Fruit fly (Drosophila melanogaster): ENCODE measurements around the gene Gr10b.
A peak's percentile ranks its signal among the peaks of the same experiment; 100 is the strongest.

Gr10b gene

dm6 chrX:11454189-11454882 is 41.3 kb upstream of the Gr10b start, which contains the start of the genes Evi5 and HP5 (continued):
- TF ChIP-seq Rx (GFP tag; IDR thresholded peaks at IDR 0.05), result peak; percentile 41
- TF ChIP-seq ac (GFP tag; optimal IDR thresholded peaks at IDR 0.05), result no peak
- no peak for TF ChIP-seq bowl (GFP tag; IDR thresholded peaks at IDR 0.05)
- peak; percentile 54; the same call in 1 of the 3 replicates for TF ChIP-seq CG6175 (GFP tag; IDR thresholded peaks at IDR 0.05)
- peak; percentile 64 for TF ChIP-seq tgo (GFP tag; IDR thresholded peaks at IDR 0.05)
- no peak for TF ChIP-seq Hr78 (GFP tag; optimal IDR thresholded peaks at IDR 0.05)
- TF ChIP-seq CG18599 (GFP tag; optimal IDR thresholded peaks at IDR 0.05), result no peak
- TF ChIP-seq CG9609 (GFP tag; optimal IDR thresholded peaks at IDR 0.05), result peak; percentile 32
- no peak for TF ChIP-seq D19B (GFP tag; optimal IDR thresholded peaks at IDR 0.05)
- peak; percentile 44 for TF ChIP-seq bcd (GFP tag; optimal IDR thresholded peaks at IDR 0.05)
- TF ChIP-seq grau (tag; optimal IDR thresholded peaks at IDR 0.05), result peak; percentile 56
- no peak for TF ChIP-seq Mes4 (GFP tag; optimal IDR thresholded peaks at IDR 0.05)
- TF ChIP-seq ham (GFP tag; IDR thresholded peaks at IDR 0.05), result no peak
- TF ChIP-seq eyg (GFP tag; optimal IDR thresholded peaks at IDR 0.05), result peak; percentile 6
- TF ChIP-seq Lhr (GFP tag; optimal IDR thresholded peaks at IDR 0.05), result peak; percentile 40
- peak; percentile 24; the same call in 1 of the 2 replicates for TF ChIP-seq GATAe (GFP tag; conservative IDR thresholded peaks at IDR 0.05)
- TF ChIP-seq sna (GFP tag; IDR thresholded peaks at IDR 0.05; ENCODE audit: partially characterized antibody), result no peak
- TF ChIP-seq Dek (tag; optimal IDR thresholded peaks at IDR 0.05), result peak; percentile 18
- TF ChIP-seq CG8388 (GFP tag; optimal IDR thresholded peaks at IDR 0.05), result no peak
- TF ChIP-seq CG7271 (tag; optimal IDR thresholded peaks at IDR 0.05), result no peak
- no peak for TF ChIP-seq zen2 (GFP tag; IDR thresholded peaks at IDR 0.05; ENCODE audit: partially characterized antibody)
- no peak for TF ChIP-seq repo (GFP tag; optimal IDR thresholded peaks at IDR 0.05)
- TF ChIP-seq CG16813 (GFP tag; IDR thresholded peaks at IDR 0.05; ENCODE audit: partially characterized antibody), result peak; percentile 56; the same call in 2 of the 3 replicates
- no peak for TF ChIP-seq CG6683 (GFP tag; optimal IDR thresholded peaks at IDR 0.05)
- TF ChIP-seq CG2120 (GFP tag; optimal IDR thresholded peaks at IDR 0.05), result peak; percentile 66
- no peak for TF ChIP-seq CG3163 (GFP tag; optimal IDR thresholded peaks at IDR 0.05)
- TF ChIP-seq odd (GFP tag; optimal IDR thresholded peaks at IDR 0.05), result no peak
- TF ChIP-seq al (GFP tag; IDR thresholded peaks at IDR 0.05), result peak; percentile 57
- peak; percentile 73 for TF ChIP-seq sisA (GFP tag; IDR thresholded peaks at IDR 0.05)
- no peak for TF ChIP-seq peb (GFP tag; IDR thresholded peaks at IDR 0.05)
- TF ChIP-seq ase (GFP tag; IDR thresholded peaks at IDR 0.05), result peak; percentile 53; the same call in 1 of the 3 replicates
- no peak; the same call in 1 of the 2 replicates for TF ChIP-seq nerfin-2 (GFP tag; IDR thresholded peaks at IDR 0.05; ENCODE audit: partially characterized antibody)
- TF ChIP-seq ewg (GFP tag; optimal IDR thresholded peaks at IDR 0.05), result no peak
- no peak for TF ChIP-seq CrebB (tag; optimal IDR thresholded peaks at IDR 0.05)
- peak; percentile 85 for TF ChIP-seq slbo (GFP tag; IDR thresholded peaks at IDR 0.05)
- peak; percentile 38; the same call in 1 of the 2 replicates for TF ChIP-seq Ada2b (GFP tag; IDR thresholded peaks at IDR 0.05)
- peak; percentile 29; the same call in 1 of the 2 replicates for TF ChIP-seq tna (GFP tag; IDR thresholded peaks at IDR 0.05; ENCODE audit: partially characterized antibody)
- TF ChIP-seq jigr1 (GFP tag; IDR thresholded peaks at IDR 0.05), result 0 out of 3 replicates have a peak, but pooled peaks have one; percentile 23
- peak; percentile 90 for TF ChIP-seq CTCF (GFP tag; optimal IDR thresholded peaks at IDR 0.05)
- TF ChIP-seq CG17612 (GFP tag; IDR thresholded peaks at IDR 0.05), result no peak
- peak; percentile 14 for TF ChIP-seq CG8924 (tag; optimal IDR thresholded peaks at IDR 0.05)
- no peak for TF ChIP-seq kah (GFP tag; optimal IDR thresholded peaks at IDR 0.05)
- TF ChIP-seq Lpt (GFP tag; optimal IDR thresholded peaks at IDR 0.05), result no peak
- peak; percentile 9; the same call in 1 of the 2 replicates for TF ChIP-seq danr (GFP tag; IDR thresholded peaks at IDR 0.05)
- TF ChIP-seq HLHmδ (GFP tag; optimal IDR thresholded peaks at IDR 0.05), result no peak
- peak; percentile 32 for TF ChIP-seq Nf-YC (tag; optimal IDR thresholded peaks at IDR 0.05)
- peak; percentile 61; the same call in 1 of the 2 replicates for TF ChIP-seq CG11085 (GFP tag; IDR thresholded peaks at IDR 0.05)
- TF ChIP-seq Aef1 (GFP tag; IDR thresholded peaks at IDR 0.05), result peak; percentile 66
- no peak for TF ChIP-seq CG6765 (GFP tag; optimal IDR thresholded peaks at IDR 0.05)
- no peak for TF ChIP-seq vfl (GFP tag; optimal IDR thresholded peaks at IDR 0.05)
